Fruit fly (Drosophila melanogaster) whole organism, pupa: ENCODE results near the gene CG12520.

ENCODE experiments used
- CG14655 ChIP-seq: fragments of 200-800 bp; sonication (Bioruptor generic); optimal IDR thresholded peaks from 3 replicates; lab custom pipeline; 2017; ENCODE audit warnings: mild to moderate bottlenecking, missing biosample characterization, missing genetic modification reagents, missing genetic modification characterization
- CG34367 ChIP-seq: fragments of 200-800 bp; sonication (Bioruptor generic); optimal IDR thresholded peaks from 2 replicates; lab custom pipeline; 2018; ENCODE audit warnings: missing biosample characterization, mild to moderate bottlenecking, missing genetic modification characterization
- CG8159 ChIP-seq: fragments of 200-800 bp; sonication (Bioruptor generic); optimal IDR thresholded peaks from 3 replicates; lab custom pipeline; 2018; ENCODE audit warnings: missing biosample characterization, mild to moderate bottlenecking, missing genetic modification characterization, moderate library complexity
- CG9948 ChIP-seq: fragments of 200-800 bp; sonication (Bioruptor generic); optimal IDR thresholded peaks from 2 replicates; lab custom pipeline; 2018; ENCODE audit warnings: missing biosample characterization, mild to moderate bottlenecking, missing genetic modification characterization, moderate library complexity
- D1 ChIP-seq: fragments of 200-800 bp; sonication (Bioruptor generic); optimal IDR thresholded peaks from 2 replicates; lab custom pipeline; 2018; ENCODE audit warnings: missing biosample characterization, mild to moderate bottlenecking, missing genetic modification characterization, moderate library complexity
- EcR ChIP-seq: fragments of 200-800 bp; sonication (Bioruptor generic); optimal IDR thresholded peaks from 3 replicates; lab custom pipeline; 2019; ENCODE audit warnings: missing biosample characterization, missing genetic modification characterization, mild to moderate bottlenecking, moderate library complexity, missing genetic modification reagents
- Ets98B ChIP-seq: fragments of 200-800 bp; sonication (Bioruptor generic); IDR thresholded peaks from 2 replicates; pipeline ENCODE4 v1.3.6; 2022; ENCODE audit warnings: missing biosample characterization, missing genetic modification characterization
- Pif1A ChIP-seq: fragments of 200-800 bp; sonication (Bioruptor generic); optimal IDR thresholded peaks from 3 replicates; lab custom pipeline; 2016; ENCODE audit warnings: missing biosample characterization, missing genetic modification characterization
- Pif1B ChIP-seq: fragments of 200-800 bp; sonication (Bioruptor generic); optimal IDR thresholded peaks from 3 replicates; lab custom pipeline; 2016; ENCODE audit warnings: missing biosample characterization, missing genetic modification characterization
- Snoo ChIP-seq: fragments of 200-800 bp; sonication (Bioruptor generic); optimal IDR thresholded peaks from 3 replicates; lab custom pipeline; 2017; ENCODE audit warnings: missing biosample characterization, mild to moderate bottlenecking, missing genetic modification characterization, inconsistent platforms
- fd96Ca ChIP-seq: fragments of 200-800 bp; sonication (Bioruptor generic); IDR thresholded peaks from 3 replicates; pipeline ENCODE4 v1.3.6; 2022; ENCODE audit warnings: missing biosample characterization, missing genetic modification characterization
- gl ChIP-seq: fragments of 200-800 bp; sonication (Bioruptor generic); optimal IDR thresholded peaks from 2 replicates; lab custom pipeline; 2018; ENCODE audit warnings: missing biosample characterization, mild to moderate bottlenecking, missing genetic modification characterization

DNA sequence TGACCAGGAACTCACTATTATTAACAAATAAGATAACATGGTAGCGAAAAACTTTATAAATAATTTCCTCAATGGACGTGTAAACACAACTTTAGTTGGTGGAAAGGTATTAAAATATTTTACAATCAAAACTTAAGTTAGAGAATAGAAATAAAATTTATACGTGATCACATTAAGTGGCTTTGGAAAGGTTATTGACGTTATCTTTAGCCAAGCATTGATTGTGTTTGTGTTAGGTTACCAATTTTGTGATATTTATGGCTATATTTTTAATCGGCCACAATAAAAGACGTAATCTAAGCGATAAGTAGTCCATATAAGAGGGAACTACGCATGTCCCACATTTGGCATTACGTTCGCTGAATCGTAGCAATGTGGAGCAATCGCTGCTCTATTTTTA, 17.9 kb downstream of the CG12520 start, which contains the start of gene CG14120:
- TF ChIP-seq CG8159 (tag; lab: Kevin White, UChicago) (no peak), D1 (tag; lab: Kevin White, UChicago) (no peak), CG9948 (tag; lab: Kevin White, UChicago) (no peak), gl (tag; lab: Kevin White, UChicago) (no peak), Snoo (tag; lab: Kevin White, UChicago) (no peak), fd96Ca (GFP tag; lab: Robert Waterston, UW) (no peak), Pif1A (GFP tag; lab: Kevin White, UChicago) (no peak), Ets98B (no peak), EcR (GFP tag; lab: Kevin White, UChicago) (no peak), Pif1B (GFP tag; lab: Kevin White, UChicago) (no peak), CG34367 (tag; lab: Kevin White, UChicago) (no peak), CG14655 (GFP tag; lab: Kevin White, UChicago) (no peak)
